Worm (Caenorhabditis elegans) whole organism, early embryonic: Measurements from ENCODE around the gene T24A6.20.

Experiments used
- B0310.2 ChIP-seq: sonication (generic microtip); optimal IDR thresholded peaks from 2 replicates; lab custom pipeline; 2016; ENCODE audit warnings: mild to moderate bottlenecking, missing genetic modification characterization, missing compliant biosample characterization
- F13C5.2 ChIP-seq: sonication (generic microtip); optimal IDR thresholded peaks from 2 replicates; lab custom pipeline; 2017; ENCODE audit warnings: mild to moderate bottlenecking, missing genetic modification characterization, inconsistent platforms, missing compliant biosample characterization
- aly-1 ChIP-seq: sonication (generic microtip); optimal IDR thresholded peaks from 2 replicates; lab custom pipeline; 2016; ENCODE audit warnings: missing genetic modification characterization, missing compliant biosample characterization
- ama-1 ChIP-seq: fragments of 150-350 bp; optimal IDR thresholded peaks from 2 replicates; lab custom pipeline; 2014
- ceh-13 ChIP-seq: fragments of 200-800 bp; sonication (Bioruptor generic); optimal IDR thresholded peaks from 2 replicates; lab custom pipeline; 2018; ENCODE audit warnings: mild to moderate bottlenecking, missing genetic modification characterization, missing compliant biosample characterization
- ceh-36 ChIP-seq: sonication (generic microtip); optimal IDR thresholded peaks from 2 replicates; lab custom pipeline; 2016; ENCODE audit warnings: missing genetic modification characterization, inconsistent platforms, missing compliant biosample characterization
- ets-7 ChIP-seq: sonication (generic microtip); optimal IDR thresholded peaks from 2 replicates; lab custom pipeline; 2016; ENCODE audit warnings: missing genotype, missing genetic modification characterization, missing compliant biosample characterization
- flt-1 ChIP-seq: fragments of 200-800 bp; sonication (Bioruptor generic); IDR thresholded peaks from 2 replicates; pipeline ENCODE4 v1.3.6; 2022; ENCODE audit warnings: missing genetic modification characterization, missing compliant biosample characterization
- hmbx-1 ChIP-seq: sonication (generic microtip); optimal IDR thresholded peaks from 2 replicates; lab custom pipeline; 2016; ENCODE audit warnings: mild to moderate bottlenecking, missing genetic modification characterization, missing compliant biosample characterization
- hmg-4 ChIP-seq: fragments of 200-800 bp; sonication (Bioruptor generic); optimal IDR thresholded peaks from 2 replicates; lab custom pipeline; 2018; ENCODE audit warnings: mild to moderate bottlenecking, missing genetic modification characterization, missing compliant biosample characterization
- hnd-1 ChIP-seq: sonication (generic microtip); optimal IDR thresholded peaks from 2 replicates; lab custom pipeline; 2016; ENCODE audit warnings: missing genetic modification characterization, missing compliant biosample characterization
- pes-1 ChIP-seq: fragments of 200-800 bp; sonication (Bioruptor generic); IDR thresholded peaks from 2 replicates; pipeline ENCODE4 v1.3.6; 2022; ENCODE audit warnings: missing genetic modification reagents, missing genetic modification characterization, missing compliant biosample characterization
- scrt-1 ChIP-seq: fragments of 200-800 bp; sonication (Bioruptor generic); IDR thresholded peaks from 2 replicates; pipeline ENCODE4 v1.3.6; 2022; ENCODE audit warnings: missing genetic modification characterization, missing compliant biosample characterization
- sea-1 ChIP-seq: fragments of 200-800 bp; sonication (Bioruptor generic); conservative IDR thresholded peaks from 2 replicates; pipeline ENCODE4 v1.3.6; 2022; ENCODE audit warnings: missing genetic modification characterization, missing compliant biosample characterization
- tbx-11 ChIP-seq: fragments of 200-800 bp; sonication (Bioruptor generic); IDR thresholded peaks from 2 replicates; pipeline ENCODE4 v1.3.6; 2022; ENCODE audit warnings: missing genetic modification characterization, missing compliant biosample characterization
- tbx-37 ChIP-seq: fragments of 200-800 bp; sonication (Bioruptor generic); conservative IDR thresholded peaks from 2 replicates; pipeline ENCODE4 v1.3.6; 2022; ENCODE audit warnings: missing genetic modification reagents, missing genetic modification characterization, missing compliant biosample characterization
- tra-4 ChIP-seq: sonication (generic microtip); optimal IDR thresholded peaks from 2 replicates; lab custom pipeline; 2017; ENCODE audit warnings: missing genetic modification characterization, missing compliant biosample characterization

The T24A6.20 gene

DNA sequence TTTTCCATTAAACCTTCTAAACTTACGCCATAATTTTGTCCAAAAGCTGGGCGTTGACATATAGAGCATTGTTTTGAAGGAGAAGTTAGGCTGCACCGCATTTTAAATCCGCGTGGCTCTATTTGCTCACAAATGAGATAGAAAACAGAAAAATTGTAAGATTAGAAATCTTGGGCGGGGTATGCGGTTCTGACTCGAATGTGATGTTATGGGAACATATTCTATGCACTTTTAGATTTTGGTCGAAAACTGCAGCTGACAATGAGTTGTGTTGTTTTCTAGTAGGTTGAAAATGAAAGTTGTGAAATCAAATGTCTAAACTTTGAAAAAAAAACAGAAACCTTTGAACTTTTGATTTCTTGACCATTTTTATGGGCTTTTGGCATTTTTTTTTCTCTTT is 9.6 kb upstream of the T24A6.20 start, which contains the start of gene nhr-222:
TSS of gene nhr-222 (minus strand) at position 101 of the 400 bp plus-strand sequence.
- TF ChIP-seq ceh-36 (no peak), tra-4 (tag; lab: Kevin White, UChicago) (no peak), tbx-11 (GFP tag; lab: Robert Waterston, UW) (no peak), hmbx-1 (tag; lab: Kevin White, UChicago) (no peak), sea-1 (GFP tag; lab: Robert Waterston, UW) (no peak), ets-7 (tag; lab: Kevin White, UChicago) (no peak), pes-1 (GFP tag; lab: Robert Waterston, UW) (no peak), scrt-1 (GFP tag; lab: Robert Waterston, UW) (no peak), hmg-4 (no peak), ceh-13 (GFP tag; lab: Kevin White, UChicago) (no peak), hnd-1 (tag; lab: Kevin White, UChicago) (no peak), tbx-37 (GFP tag; lab: Robert Waterston, UW) (no peak), aly-1 (tag; lab: Kevin White, UChicago) (no peak), ama-1 (lab: Kevin White, UChicago) (no peak), flt-1 (GFP tag; lab: Robert Waterston, UW) (no peak), B0310.2 (tag; lab: Kevin White, UChicago) (no peak), F13C5.2 (tag; lab: Kevin White, UChicago) (no peak)

DNA sequence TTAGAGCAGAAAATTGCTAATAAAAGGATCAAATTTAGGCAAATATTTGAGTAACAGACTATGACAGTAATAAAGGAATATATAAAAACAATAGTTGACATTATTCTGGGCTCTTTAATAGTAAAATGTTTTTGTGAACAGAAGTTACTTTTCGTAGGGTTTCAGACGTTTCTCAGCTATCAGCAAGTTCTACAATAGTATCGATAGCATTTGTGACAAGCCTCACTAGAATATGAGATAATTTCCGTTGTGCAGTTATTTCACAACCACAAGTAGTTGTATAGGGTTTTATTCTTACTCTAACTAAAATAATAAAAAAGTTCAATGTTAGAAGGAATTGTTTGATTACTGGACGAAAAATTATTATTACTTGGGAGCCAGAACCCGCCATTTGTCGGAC is 6.4 kb upstream of the T24A6.20 start, which contains the start of gene srbc-68:
TSS of gene srbc-68 (minus strand) at position 101 of the 400 bp plus-strand sequence.
- TF ChIP-seq aly-1 (tag; lab: Kevin White, UChicago) (no peak), hmbx-1 (tag; lab: Kevin White, UChicago) (no peak), ceh-13 (GFP tag; lab: Kevin White, UChicago) (no peak), hmg-4 (no peak), ets-7 (tag; lab: Kevin White, UChicago) (no peak), tra-4 (tag; lab: Kevin White, UChicago) (no peak), scrt-1 (GFP tag; lab: Robert Waterston, UW) (no peak), tbx-11 (GFP tag; lab: Robert Waterston, UW) (no peak), tbx-37 (GFP tag; lab: Robert Waterston, UW) (no peak), ama-1 (lab: Kevin White, UChicago) (no peak), hnd-1 (tag; lab: Kevin White, UChicago) (no peak), F13C5.2 (tag; lab: Kevin White, UChicago) (no peak), pes-1 (GFP tag; lab: Robert Waterston, UW) (no peak), sea-1 (GFP tag; lab: Robert Waterston, UW) (no peak)

DNA sequence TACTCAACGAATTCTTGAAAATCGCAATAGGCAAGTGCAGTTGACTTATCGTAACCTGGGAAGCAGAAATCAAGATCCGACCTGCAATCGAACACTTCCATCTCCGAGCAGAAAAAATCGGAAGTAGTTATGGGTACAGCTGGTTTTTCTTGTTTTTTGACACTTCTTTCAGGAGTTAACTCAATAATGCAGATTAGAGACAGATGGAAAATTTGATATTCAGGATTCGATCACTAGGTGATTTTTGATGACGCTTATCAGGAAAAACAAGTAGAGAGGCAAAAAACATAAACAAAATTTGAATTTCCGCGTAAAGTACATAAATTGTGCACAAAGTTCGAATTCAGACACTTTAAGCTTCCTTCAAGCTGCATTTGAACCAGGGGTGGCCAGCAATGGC is 4.1 kb upstream of the T24A6.20 start, which contains the start of gene srw-130:
TSS of gene srw-130 (minus strand) at position 101 of the 400 bp plus-strand sequence.
- no peak for TF ChIP-seq hmg-4
- TF ChIP-seq hmbx-1 (tag; lab: Kevin White, UChicago), result no peak
- TF ChIP-seq sea-1 (GFP tag; lab: Robert Waterston, UW), result no peak
- no peak for TF ChIP-seq ceh-13 (GFP tag; lab: Kevin White, UChicago)
- no peak for TF ChIP-seq scrt-1 (GFP tag; lab: Robert Waterston, UW)
- no peak for TF ChIP-seq ama-1 (lab: Kevin White, UChicago)
- no peak for TF ChIP-seq hnd-1 (tag; lab: Kevin White, UChicago)
- no peak for TF ChIP-seq B0310.2 (tag; lab: Kevin White, UChicago)
- TF ChIP-seq ets-7 (tag; lab: Kevin White, UChicago), result no peak
- no peak for TF ChIP-seq F13C5.2 (tag; lab: Kevin White, UChicago)
- TF ChIP-seq ceh-36, result no peak
- no peak for TF ChIP-seq aly-1 (tag; lab: Kevin White, UChicago)
- no peak for TF ChIP-seq flt-1 (GFP tag; lab: Robert Waterston, UW)
- TF ChIP-seq tra-4 (tag; lab: Kevin White, UChicago), result no peak
- TF ChIP-seq pes-1 (GFP tag; lab: Robert Waterston, UW), result no peak
- TF ChIP-seq tbx-11 (GFP tag; lab: Robert Waterston, UW), result no peak
- no peak for TF ChIP-seq tbx-37 (GFP tag; lab: Robert Waterston, UW)

DNA sequence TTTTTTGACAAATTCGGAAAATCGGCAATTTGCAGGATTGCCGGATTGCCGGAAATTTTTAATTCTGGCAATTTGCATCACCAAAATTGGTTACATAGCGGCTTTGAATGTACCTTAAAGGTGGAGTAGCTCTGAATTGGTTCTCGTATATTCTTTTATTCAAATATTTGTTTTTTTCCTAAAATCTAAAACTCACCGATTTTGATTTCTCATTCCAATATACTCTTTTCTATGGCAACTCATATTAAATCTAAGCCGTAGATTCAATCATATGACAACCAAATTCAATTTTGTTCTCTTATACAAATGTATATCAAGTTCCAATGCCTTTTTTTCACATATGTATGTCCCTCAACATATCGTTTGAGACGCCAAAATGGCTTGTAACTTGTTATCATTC is 3.4 kb upstream of the T24A6.20 start, which contains the start of gene sri-21:
TSS of gene sri-21 (plus strand) at position 301 of the 400 bp plus-strand sequence.
- no peak for TF ChIP-seq pes-1 (GFP tag; lab: Robert Waterston, UW)
- TF ChIP-seq hmbx-1 (tag; lab: Kevin White, UChicago), result no peak
- no peak for TF ChIP-seq sea-1 (GFP tag; lab: Robert Waterston, UW)
- TF ChIP-seq scrt-1 (GFP tag; lab: Robert Waterston, UW), result no peak
- no peak for TF ChIP-seq B0310.2 (tag; lab: Kevin White, UChicago)
- TF ChIP-seq tra-4 (tag; lab: Kevin White, UChicago), result no peak
- no peak for TF ChIP-seq hmg-4

DNA sequence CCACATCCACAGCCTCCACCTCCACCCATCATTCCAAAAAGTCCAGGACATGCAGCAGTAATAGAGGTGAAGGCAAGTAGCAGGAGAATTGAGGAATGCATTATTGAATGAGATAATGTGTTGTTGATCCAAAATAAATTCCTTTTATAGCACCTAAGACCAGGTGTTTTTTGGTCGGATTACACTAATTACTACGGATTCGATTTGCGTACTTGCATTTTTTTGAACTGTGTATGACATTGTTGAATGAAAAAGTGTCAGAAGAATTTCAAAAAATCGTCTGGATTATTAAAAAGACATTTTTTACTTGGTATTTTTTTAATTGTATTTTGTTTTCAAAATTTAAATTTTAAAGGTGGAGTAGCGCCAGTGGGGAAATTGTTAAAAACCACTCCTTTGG is 1.2 kb upstream of the T24A6.20 start, which contains the start of gene grl-28:
TSS of gene grl-28 (minus strand) at position 101 of the 400 bp plus-strand sequence.
- TF ChIP-seq B0310.2 (tag; lab: Kevin White, UChicago), result no peak

DNA sequence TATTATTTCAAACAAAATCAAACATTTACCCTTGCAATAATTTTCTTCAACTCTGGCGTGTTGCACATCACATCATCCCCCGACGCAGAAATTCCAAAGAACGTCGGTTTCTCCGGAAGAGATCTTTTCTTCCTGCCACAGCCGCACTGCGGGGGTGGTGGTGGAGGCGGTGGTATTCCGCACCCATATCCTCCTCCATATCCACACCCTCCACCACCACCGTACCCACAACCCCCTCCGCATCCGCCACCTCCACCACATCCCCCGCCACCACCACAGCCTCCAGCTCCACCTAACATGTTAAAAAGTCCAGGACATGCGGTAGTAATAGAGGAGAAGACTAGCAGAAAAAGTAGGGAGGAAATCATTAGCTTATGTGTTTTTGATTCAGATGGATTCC is 1.9 kb downstream of the T24A6.20 start, which contains the start of gene grl-29:
TSS of gene grl-29 (minus strand) at position 368 of the 400 bp plus-strand sequence.
- TF ChIP-seq hmbx-1 (tag; lab: Kevin White, UChicago) (no peak), ets-7 (tag; lab: Kevin White, UChicago) (no peak)

DNA sequence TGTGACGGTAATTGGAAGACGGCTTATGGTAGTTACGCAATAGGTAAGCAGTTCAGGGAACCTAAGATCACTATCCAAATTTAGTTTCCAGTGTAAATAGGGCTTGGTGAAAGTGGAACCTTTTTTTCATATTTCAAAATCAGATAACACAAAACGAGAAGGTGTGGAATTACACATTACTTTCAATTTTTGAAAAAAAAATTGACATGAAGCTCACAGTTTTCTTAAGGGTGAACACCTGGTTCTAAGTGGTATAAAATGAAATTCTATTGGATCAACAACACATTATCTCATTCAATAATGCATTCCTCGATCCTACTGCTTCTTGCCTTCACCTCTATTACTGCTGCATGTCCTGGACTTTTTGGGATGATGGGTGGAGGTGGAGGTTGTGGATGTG is 3.1 kb downstream of the T24A6.20 start, which contains the start of gene grl-30:
TSS of gene grl-30 (plus strand) at position 301 of the 400 bp plus-strand sequence.
- TF ChIP-seq pes-1 (GFP tag; lab: Robert Waterston, UW) (no peak), scrt-1 (GFP tag; lab: Robert Waterston, UW) (no peak), B0310.2 (tag; lab: Kevin White, UChicago) (no peak), ets-7 (tag; lab: Kevin White, UChicago) (no peak), tbx-37 (GFP tag; lab: Robert Waterston, UW) (no peak), ama-1 (lab: Kevin White, UChicago) (no peak), sea-1 (GFP tag; lab: Robert Waterston, UW) (no peak)
